Worm (Caenorhabditis elegans) whole organism, midembryonic: ENCODE results near the gene F12A10.1.

Experiments
- T22C8.4 ChIP-seq: fragments of 200-800 bp; sonication (Bioruptor generic); IDR thresholded peaks from 2 replicates; pipeline ENCODE4 v1.3.6; 2022; ENCODE audit warnings: missing genetic modification characterization, missing compliant biosample characterization
- cog-1 ChIP-seq: sonication (generic microtip); optimal IDR thresholded peaks from 2 replicates; lab custom pipeline; 2016; ENCODE audit warnings: missing genetic modification characterization, missing compliant biosample characterization
- flt-1 ChIP-seq: fragments of 200-800 bp; sonication (Bioruptor generic); IDR thresholded peaks from 2 replicates; pipeline ENCODE4 v1.3.6; 2022; ENCODE audit warnings: missing genetic modification characterization, missing compliant biosample characterization
- klf-2 ChIP-seq: fragments of 200-800 bp; sonication (Bioruptor generic); conservative IDR thresholded peaks from 2 replicates; pipeline ENCODE4 v1.3.6; 2022; ENCODE audit warnings: missing genetic modification reagents, missing genetic modification characterization, missing compliant biosample characterization
- med-1 ChIP-seq: sonication (generic microtip); optimal IDR thresholded peaks from 2 replicates; lab custom pipeline; 2017; ENCODE audit warnings: missing genetic modification characterization, mild to moderate bottlenecking, missing compliant biosample characterization, antibody characterized with exemption, missing genetic modification reagents; ENCODE audit not compliant: insufficient read depth
- ref-1 ChIP-seq: fragments of 200-800 bp; sonication (Bioruptor generic); conservative IDR thresholded peaks from 2 replicates; pipeline ENCODE4 v1.3.6; 2022; ENCODE audit warnings: missing genetic modification reagents, missing genetic modification characterization, missing compliant biosample characterization
- tab-1 ChIP-seq: fragments of 200-800 bp; sonication (Bioruptor generic); IDR thresholded peaks from 2 replicates; pipeline ENCODE4 v1.3.6; 2022; ENCODE audit warnings: missing genetic modification characterization, missing compliant biosample characterization
- ztf-23 ChIP-seq: fragments of 200-800 bp; sonication (Bioruptor generic); IDR thresholded peaks from 2 replicates; pipeline ENCODE4 v1.3.6; 2022; ENCODE audit warnings: missing genetic modification reagents, missing genetic modification characterization, missing compliant biosample characterization
- ztf-29 ChIP-seq: fragments of 200-800 bp; sonication (Bioruptor generic); IDR thresholded peaks from 2 replicates; pipeline ENCODE4 v1.3.6; 2022; ENCODE audit warnings: missing genetic modification reagents, missing genetic modification characterization, missing compliant biosample characterization

The F12A10.1 gene

ce11 chrII:5514846-5515245 lies 18.5 kb downstream of the F12A10.1 start, which contains the start of gene sahd-1:
sahd-1 (minus strand) TSS chrII:5514945.
- no peak for TF ChIP-seq flt-1 (GFP tag; lab: Robert Waterston, UW)
- TF ChIP-seq T22C8.4 (GFP tag; lab: Robert Waterston, UW), result no peak
- TF ChIP-seq cog-1, result no peak
- TF ChIP-seq klf-2 (GFP tag; lab: Robert Waterston, UW), result no peak
- no peak for TF ChIP-seq ref-1

- no peak for TF ChIP-seq klf-2 (GFP tag; lab: Robert Waterston, UW)
- no peak for TF ChIP-seq T22C8.4 (GFP tag; lab: Robert Waterston, UW)
- no peak for TF ChIP-seq ztf-23
- TF ChIP-seq ztf-29, result no peak
- no peak for TF ChIP-seq cog-1
- no peak for TF ChIP-seq med-1
- TF ChIP-seq tab-1 (GFP tag; lab: Robert Waterston, UW), result no peak
- no peak for TF ChIP-seq ref-1
- TF ChIP-seq flt-1 (GFP tag; lab: Robert Waterston, UW), result no peak
Observed at ce11 chrII:5515542-5515941, 19.2 kb downstream of the F12A10.1 start, which contains the start of gene ZK177.3. ZK177.3 (plus strand) TSS chrII:5515842.

ce11 chrII:5517643-5518042 lies 21.3 kb downstream of the F12A10.1 start, which contains the start of gene ZK177.9:
ZK177.9 (minus strand) TSS chrII:5517743.
- no peak for TF ChIP-seq ztf-23
- no peak for TF ChIP-seq ztf-29
- no peak for TF ChIP-seq tab-1 (GFP tag; lab: Robert Waterston, UW)
- TF ChIP-seq med-1, result no peak
- TF ChIP-seq flt-1 (GFP tag; lab: Robert Waterston, UW), result no peak
- no peak for TF ChIP-seq klf-2 (GFP tag; lab: Robert Waterston, UW)
- no peak for TF ChIP-seq T22C8.4 (GFP tag; lab: Robert Waterston, UW)
- no peak for TF ChIP-seq ref-1
- TF ChIP-seq cog-1, result no peak

- no peak for TF ChIP-seq flt-1 (GFP tag; lab: Robert Waterston, UW)
Observed at ce11 chrII:5518055-5518454, 21.7 kb downstream of the F12A10.1 start.

- no peak for TF ChIP-seq cog-1
Observed at ce11 chrII:5518910-5519309, 22.6 kb downstream of the F12A10.1 start, which contains the start of gene ZK177.2. ZK177.2 (plus strand) TSS chrII:5519210.

- no peak for TF ChIP-seq ztf-29
- TF ChIP-seq tab-1 (GFP tag; lab: Robert Waterston, UW), result no peak
- no peak for TF ChIP-seq cog-1
- no peak for TF ChIP-seq ref-1
- no peak for TF ChIP-seq flt-1 (GFP tag; lab: Robert Waterston, UW)
- no peak for TF ChIP-seq klf-2 (GFP tag; lab: Robert Waterston, UW)
- no peak for TF ChIP-seq ztf-23
Observed at ce11 chrII:5521411-5521810, 25.1 kb downstream of the F12A10.1 start, which contains the start of gene ZK177.12. ZK177.12 (plus strand) TSS chrII:5521711.

ce11 chrII:5522637-5523036 lies 26.3 kb downstream of the F12A10.1 start, which contains the start of gene ZK177.11:
ZK177.11 (plus strand) TSS chrII:5522937.
- TF ChIP-seq cog-1 (no peak), tab-1 (GFP tag; lab: Robert Waterston, UW) (no peak), ref-1 (no peak), T22C8.4 (GFP tag; lab: Robert Waterston, UW) (no peak), flt-1 (GFP tag; lab: Robert Waterston, UW) (no peak), klf-2 (GFP tag; lab: Robert Waterston, UW) (no peak)

- TF ChIP-seq ztf-23 (no peak), ref-1 (no peak), med-1 (no peak), klf-2 (GFP tag; lab: Robert Waterston, UW) (no peak), cog-1 (no peak), tab-1 (GFP tag; lab: Robert Waterston, UW) (no peak), T22C8.4 (GFP tag; lab: Robert Waterston, UW) (no peak), flt-1 (GFP tag; lab: Robert Waterston, UW) (no peak), ztf-29 (no peak)
Observed at ce11 chrII:5525297-5525696, 29.0 kb downstream of the F12A10.1 start, which contains the start of gene tbx-35. tbx-35 (minus strand) TSS chrII:5525397.

- no peak for TF ChIP-seq T22C8.4 (GFP tag; lab: Robert Waterston, UW)
- TF ChIP-seq cog-1, result no peak
- TF ChIP-seq klf-2 (GFP tag; lab: Robert Waterston, UW), result no peak
- TF ChIP-seq tab-1 (GFP tag; lab: Robert Waterston, UW), result no peak
Observed at ce11 chrII:5527841-5528240, 31.5 kb downstream of the F12A10.1 start, which contains the start of gene ZK177.1. ZK177.1 (plus strand) TSS chrII:5528141.

- TF ChIP-seq flt-1 (GFP tag; lab: Robert Waterston, UW), result no peak
- TF ChIP-seq ref-1, result no peak
- no peak for TF ChIP-seq med-1
- no peak for TF ChIP-seq tab-1 (GFP tag; lab: Robert Waterston, UW)
- TF ChIP-seq klf-2 (GFP tag; lab: Robert Waterston, UW), result no peak
- TF ChIP-seq cog-1, result no peak
- no peak for TF ChIP-seq T22C8.4 (GFP tag; lab: Robert Waterston, UW)
- TF ChIP-seq ztf-29, result no peak
- TF ChIP-seq ztf-23, result no peak
Observed at ce11 chrII:5531855-5532328, 35.6 kb downstream of the F12A10.1 start, which contains the start of gene C17C3.9. C17C3.9 (minus strand) TSS chrII:5532278.

ce11 chrII:5533642-5534041 lies 37.3 kb downstream of the F12A10.1 start, which contains the start of gene hlh-26:
hlh-26 (minus strand) TSS chrII:5533742.
- no peak for TF ChIP-seq tab-1 (GFP tag; lab: Robert Waterston, UW)
- TF ChIP-seq cog-1, result no peak
- TF ChIP-seq med-1, result no peak
- no peak for TF ChIP-seq klf-2 (GFP tag; lab: Robert Waterston, UW)
